Fruit fly (Drosophila melanogaster) whole organism, prepupa: ENCODE measurements around the gene CG42869.

Experiments
- CG1621 ChIP-seq: fragments of 200-800 bp; sonication (Bioruptor generic); optimal IDR thresholded peaks from 3 replicates; lab custom pipeline; 2018; ENCODE audit warnings: missing biosample characterization, mild to moderate bottlenecking, missing genetic modification characterization
- CG32006 ChIP-seq: fragments of 200-800 bp; sonication (Bioruptor generic); optimal IDR thresholded peaks from 3 replicates; lab custom pipeline; 2017; ENCODE audit warnings: missing biosample characterization, mild to moderate bottlenecking, missing genetic modification characterization
- Eip78C ChIP-seq: fragments of 200-800 bp; sonication (Bioruptor generic); peaks from one replicate; lab custom pipeline; 2016; ENCODE audit warnings: missing biosample characterization, missing genetic modification characterization
- Hr39 ChIP-seq: fragments of 200-800 bp; sonication (Bioruptor generic); optimal IDR thresholded peaks from 2 replicates; lab custom pipeline; 2016; ENCODE audit warnings: missing biosample characterization, missing genetic modification characterization
- Sox102F ChIP-seq: fragments of 200-800 bp; sonication (Bioruptor generic); optimal IDR thresholded peaks from 2 replicates; lab custom pipeline; 2016; ENCODE audit warnings: missing biosample characterization, mild to moderate bottlenecking, missing genetic modification characterization

DNA sequence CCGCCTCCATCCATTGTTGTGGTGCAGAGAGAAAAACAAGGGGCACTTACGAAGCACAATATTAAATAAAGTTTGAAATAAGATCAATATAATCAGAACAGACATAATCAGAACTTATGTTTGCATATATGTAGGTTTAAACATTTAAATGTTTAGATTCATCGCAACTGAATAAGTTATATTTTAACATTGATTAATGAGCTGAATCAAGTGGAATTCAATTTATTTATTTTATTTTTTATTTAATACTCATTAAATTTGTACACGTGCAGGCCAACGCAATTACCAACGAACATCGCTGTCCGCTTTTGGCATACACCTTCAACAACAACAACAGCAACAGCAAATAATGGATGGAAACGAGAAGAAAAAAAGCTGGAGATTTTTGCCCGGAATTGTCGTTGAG lies 37.8 kb downstream of the CG42869 start:
- TF ChIP-seq Hr39 (peak; percentile 46), CG1621 (peak; percentile 80), Eip78C (GFP tag; lab: Kevin White, UChicago) (peak; percentile 96), CG32006 (GFP tag; lab: Kevin White, UChicago) (peak; percentile 92), Sox102F (GFP tag; lab: Kevin White, UChicago) (peak; percentile 70)
